Worm (Caenorhabditis elegans): Measurements from ENCODE around the gene C46A5.1.

ce11 chrIV:7808583-7808982 is 44.9 kb downstream of the C46A5.1 start, which contains the start of gene C33H5.1:
- TF ChIP-seq ztf-23 (GFP tag; IDR thresholded peaks at IDR 0.05) (no peak), ref-1 (GFP tag; conservative IDR thresholded peaks at IDR 0.05) (no peak), ztf-29 (GFP tag; IDR thresholded peaks at IDR 0.05) (no peak), med-1 (GFP tag; optimal IDR thresholded peaks at IDR 0.05; ENCODE audit: insufficient read depth) (no peak), tab-1 (GFP tag; IDR thresholded peaks at IDR 0.05) (no peak), flt-1 (GFP tag; IDR thresholded peaks at IDR 0.05) (no peak)
